Fruit fly (Drosophila melanogaster): ENCODE results near the gene CG14130.

CG14130 gene

dm6 chr3L:11852924-11853323, 37.7 kb downstream of the CG14130 start:
- TF ChIP-seq noc (tag; optimal IDR thresholded peaks at IDR 0.05), result no peak

DNA sequence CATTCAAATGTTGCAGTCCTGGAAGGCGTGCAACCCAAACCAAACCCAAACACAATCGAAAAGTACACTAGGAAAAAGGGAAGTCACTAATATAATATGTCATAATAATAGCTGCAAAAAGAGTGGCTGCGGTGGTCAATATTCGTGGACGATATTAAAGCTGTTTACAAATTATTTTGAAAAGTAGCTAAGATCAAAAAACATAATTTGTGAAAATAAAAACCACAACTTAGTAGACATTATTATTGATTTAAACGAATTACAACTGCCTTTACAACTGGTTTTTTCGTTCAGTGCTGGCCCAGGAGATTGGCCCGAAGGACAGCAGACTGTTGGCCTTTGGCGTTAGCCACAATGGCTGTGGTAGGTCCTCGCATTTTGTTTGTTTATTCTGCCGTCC, 43.5 kb downstream of the CG14130 start:
- no peak for TF ChIP-seq noc (tag; optimal IDR thresholded peaks at IDR 0.05)

DNA sequence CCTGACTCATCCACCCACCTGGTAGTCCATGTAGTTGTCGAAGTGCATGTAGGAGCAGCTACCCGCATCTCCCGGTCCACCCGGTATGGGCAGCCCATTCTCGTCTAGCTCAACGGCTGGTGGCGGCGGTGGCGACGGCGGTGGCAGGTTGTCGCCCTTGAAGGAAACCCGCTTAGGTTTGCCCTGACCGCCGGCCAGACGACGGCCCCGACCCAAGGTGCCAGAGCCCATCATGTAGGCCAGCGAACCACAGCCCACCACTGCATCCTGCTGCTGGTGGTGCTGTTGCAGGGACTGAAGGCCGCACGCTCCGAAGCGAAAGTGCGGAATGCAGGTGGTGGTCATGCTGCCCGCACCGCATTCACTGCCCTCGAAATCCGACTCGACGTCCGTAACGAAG, 47.0 kb downstream of the CG14130 start:
- TF ChIP-seq noc (tag; optimal IDR thresholded peaks at IDR 0.05), result no peak

dm6 chr3L:11863587-11863986, 48.3 kb downstream of the CG14130 start:
- no peak for TF ChIP-seq noc (tag; optimal IDR thresholded peaks at IDR 0.05)
